Fruit fly (Drosophila melanogaster) whole organism, prepupa: ENCODE measurements around the gene S-Lap4.
A peak's percentile ranks its signal among the peaks of the same experiment; 100 is the strongest.

Experiments
- CG1621 ChIP-seq: fragments of 200-800 bp; sonication (Bioruptor generic); optimal IDR thresholded peaks from 3 replicates; lab custom pipeline; 2018; ENCODE audit warnings: missing biosample characterization, mild to moderate bottlenecking, missing genetic modification characterization
- CG16779 ChIP-seq: fragments of 200-800 bp; sonication (Bioruptor generic); optimal IDR thresholded peaks from 3 replicates; lab custom pipeline; 2017; ENCODE audit warnings: missing biosample characterization, mild to moderate bottlenecking, missing genetic modification characterization
- Ets96B ChIP-seq: fragments of 200-800 bp; optimal IDR thresholded peaks from 2 replicates; lab custom pipeline; 2019; ENCODE audit warnings: missing biosample characterization, mild to moderate bottlenecking, missing genetic modification characterization, moderate library complexity
- Gug ChIP-seq: fragments of 200-800 bp; sonication (Bioruptor generic); IDR thresholded peaks from 2 replicates; pipeline ENCODE4 v1.3.6; 2022; ENCODE audit warnings: missing biosample characterization, missing genetic modification characterization
- Hr39 ChIP-seq: fragments of 200-800 bp; sonication (Bioruptor generic); optimal IDR thresholded peaks from 2 replicates; lab custom pipeline; 2016; ENCODE audit warnings: missing biosample characterization, missing genetic modification characterization
- Hr4 ChIP-seq: fragments of 200-800 bp; sonication (Bioruptor generic); optimal IDR thresholded peaks from 3 replicates; lab custom pipeline; 2016; ENCODE audit warnings: missing biosample characterization, missing genetic modification characterization
- dsx ChIP-seq: fragments of 200-800 bp; optimal IDR thresholded peaks from 3 replicates; lab custom pipeline; 2019; ENCODE audit warnings: missing biosample characterization, mild to moderate bottlenecking, missing genetic modification characterization, moderate library complexity; ENCODE audit not compliant: poor library complexity, severe bottlenecking
- lz ChIP-seq: fragments of 200-800 bp; sonication (Bioruptor generic); optimal IDR thresholded peaks from 3 replicates; lab custom pipeline; 2016; ENCODE audit warnings: missing biosample characterization, missing genetic modification characterization

- TF ChIP-seq Hr39 (GFP tag; lab: Kevin White, UChicago) (no peak), dsx (GFP tag; lab: Kevin White, UChicago) (no peak), Gug (GFP tag; lab: Robert Waterston, UW) (no peak), lz (GFP tag; lab: Kevin White, UChicago) (no peak), Ets96B (tag; lab: Kevin White, UChicago) (peak; percentile 9), CG1621 (tag; lab: Kevin White, UChicago) (no peak), CG16779 (tag; lab: Kevin White, UChicago) (no peak), Hr4 (GFP tag; lab: Kevin White, UChicago) (peak; percentile 7)
These were observed 24.2 kb downstream of the S-Lap4 start for dm6 chr3L:10514829-10515228.
